Worm (Caenorhabditis elegans) whole organism, midembryonic: Measurements from ENCODE around the gene srh-112.

Experiments used
- T22C8.4 ChIP-seq: fragments of 200-800 bp; sonication (Bioruptor generic); IDR thresholded peaks from 2 replicates; pipeline ENCODE4 v1.3.6; 2022; ENCODE audit warnings: missing genetic modification characterization, missing compliant biosample characterization
- flt-1 ChIP-seq: fragments of 200-800 bp; sonication (Bioruptor generic); IDR thresholded peaks from 2 replicates; pipeline ENCODE4 v1.3.6; 2022; ENCODE audit warnings: missing genetic modification characterization, missing compliant biosample characterization
- ref-1 ChIP-seq: fragments of 200-800 bp; sonication (Bioruptor generic); conservative IDR thresholded peaks from 2 replicates; pipeline ENCODE4 v1.3.6; 2022; ENCODE audit warnings: missing genetic modification reagents, missing genetic modification characterization, missing compliant biosample characterization
- tab-1 ChIP-seq: fragments of 200-800 bp; sonication (Bioruptor generic); IDR thresholded peaks from 2 replicates; pipeline ENCODE4 v1.3.6; 2022; ENCODE audit warnings: missing genetic modification characterization, missing compliant biosample characterization
- ztf-23 ChIP-seq: fragments of 200-800 bp; sonication (Bioruptor generic); IDR thresholded peaks from 2 replicates; pipeline ENCODE4 v1.3.6; 2022; ENCODE audit warnings: missing genetic modification reagents, missing genetic modification characterization, missing compliant biosample characterization

DNA sequence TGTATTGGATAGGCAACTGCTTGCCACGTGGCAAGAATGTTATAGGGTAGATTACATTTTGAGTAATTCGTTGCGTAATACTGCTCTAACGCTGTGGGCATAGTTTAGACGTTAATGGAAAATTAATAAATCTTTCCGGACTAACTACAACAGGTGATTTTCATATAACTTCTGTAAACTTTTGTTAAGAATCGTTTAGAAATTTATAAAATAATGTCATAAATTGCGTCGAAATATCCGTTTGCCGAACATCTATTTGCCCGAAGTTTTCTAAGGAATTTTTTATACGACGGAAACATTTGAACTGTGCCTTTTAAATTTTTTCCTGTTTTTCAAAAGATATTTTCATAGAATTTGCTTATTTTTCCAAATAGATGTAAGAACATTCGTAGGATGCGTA, at the start of gene srh-112:
- TF ChIP-seq ztf-23 (GFP tag; lab: Robert Waterston, UW) (no peak), ref-1 (GFP tag; lab: Robert Waterston, UW) (no peak), flt-1 (GFP tag; lab: Robert Waterston, UW) (no peak), tab-1 (no peak), T22C8.4 (GFP tag; lab: Robert Waterston, UW) (no peak)
